Worm (Caenorhabditis elegans): Measurements from ENCODE around the gene M03E7.1.

ce11 chrV:5644171-5644570, 22.7 kb downstream of the M03E7.1 start, which contains the start of gene srx-117:
- TF ChIP-seq ceh-24 (tag; optimal IDR thresholded peaks at IDR 0.05) = no peak
- no peak for TF ChIP-seq hlh-30 (tag; optimal IDR thresholded peaks at IDR 0.05; ENCODE audit: insufficient read depth)
- no peak for TF ChIP-seq ceh-6 (GFP tag; optimal IDR thresholded peaks at IDR 0.05)
- TF ChIP-seq elt-2 (tag; optimal IDR thresholded peaks at IDR 0.05) = no peak
- TF ChIP-seq fkh-10 (GFP tag; optimal IDR thresholded peaks at IDR 0.05) = no peak
- no peak for TF ChIP-seq rnt-1 (tag; optimal IDR thresholded peaks at IDR 0.05)
- TF ChIP-seq lin-11 (tag; optimal IDR thresholded peaks at IDR 0.05) = no peak
- no peak for TF ChIP-seq npax-4 (tag; optimal IDR thresholded peaks at IDR 0.05)
- no peak for TF ChIP-seq F13H6.1 (tag; optimal IDR thresholded peaks at IDR 0.05)
- TF ChIP-seq unc-86 (tag; optimal IDR thresholded peaks at IDR 0.05) = no peak
- no peak for TF ChIP-seq nhr-11 (tag; optimal IDR thresholded peaks at IDR 0.05)
- TF ChIP-seq fkh-6 (tag; optimal IDR thresholded peaks at IDR 0.05) = no peak
